Worm (Caenorhabditis elegans) whole organism, L1 larva: ENCODE results near the gene F52C12.2.

Source experiments
- F16B12.6 ChIP-seq: fragments of 150-350 bp; optimal IDR thresholded peaks from 2 replicates; lab custom pipeline; 2014; ENCODE audit warnings: missing biosample characterization, missing genetic modification characterization
- alr-1 ChIP-seq: fragments of 200-800 bp; sonication (Bioruptor generic); optimal IDR thresholded peaks from 2 replicates; lab custom pipeline; 2018; ENCODE audit warnings: borderline replicate concordance, mild to moderate bottlenecking, missing genetic modification characterization, missing compliant biosample characterization
- blmp-1 ChIP-seq: fragments of 150-350 bp; optimal IDR thresholded peaks from 2 replicates; lab custom pipeline; 2014; ENCODE audit warnings: missing biosample characterization, missing genetic modification characterization
- ceh-82 ChIP-seq, 3 experiments: fragments of 150-350 bp in 1 of 3; sonication (generic microtip) in 2 of 3; optimal IDR thresholded peaks; 2 replicates each; lab custom pipeline; 2014 to 2017; ENCODE audit warnings: missing biosample characterization in 3 of 3, missing genetic modification characterization in 3 of 3
- dpl-1 ChIP-seq, 3 experiments: fragments of 150-350 bp in 2 of 3; sonication (generic microtip) in 1 of 3; optimal IDR thresholded peaks; 2 replicates each; lab custom pipeline; 2014 to 2017; ENCODE audit warnings: missing biosample characterization in 3 of 3, missing genetic modification characterization in 3 of 3, missing genetic modification reagents in 3 of 3
- efl-1 ChIP-seq, 4 experiments: fragments of 150-350 bp; optimal IDR thresholded peaks in 3 of 4; peaks in 1 of 4; 1 replicate in 1 of 4; 2 replicates in 3 of 4; lab custom pipeline; 2014; ENCODE audit warnings: missing biosample characterization in 2 of 4, missing genetic modification characterization in 2 of 4, missing genetic modification reagents in 2 of 4
- efl-3 ChIP-seq: fragments of 200-800 bp; sonication (Bioruptor generic); optimal IDR thresholded peaks from 2 replicates; lab custom pipeline; 2018; ENCODE audit warnings: mild to moderate bottlenecking, missing genetic modification characterization, missing compliant biosample characterization
- fkh-8 ChIP-seq: sonication (generic microtip); optimal IDR thresholded peaks from 2 replicates; lab custom pipeline; 2016; ENCODE audit warnings: mild to moderate bottlenecking, missing genetic modification characterization, missing compliant biosample characterization
- grh-1 ChIP-seq: fragments of 200-800 bp; sonication (Bioruptor generic); IDR thresholded peaks from 2 replicates; pipeline ENCODE4 v1.3.6; 2022; ENCODE audit warnings: missing genetic modification reagents, missing genetic modification characterization, missing compliant biosample characterization
- hpl-2 ChIP-seq: fragments of 150-350 bp; optimal IDR thresholded peaks from 2 replicates; lab custom pipeline; 2014; ENCODE audit warnings: missing biosample characterization, missing genetic modification reagents, missing genetic modification characterization
- jun-1 ChIP-seq: fragments of 150-350 bp; optimal IDR thresholded peaks from 2 replicates; lab custom pipeline; 2014; ENCODE audit warnings: missing biosample characterization, missing genetic modification reagents, missing genetic modification characterization
- lin-13 ChIP-seq: fragments of 150-350 bp; optimal IDR thresholded peaks from 2 replicates; lab custom pipeline; 2014; ENCODE audit warnings: missing biosample characterization, missing genetic modification reagents, missing genetic modification characterization
- lin-14 ChIP-seq: fragments of 200-800 bp; sonication (Bioruptor generic); optimal IDR thresholded peaks from 2 replicates; lab custom pipeline; 2018; ENCODE audit warnings: mild to moderate bottlenecking, missing genetic modification characterization, moderate library complexity, missing compliant biosample characterization
- lin-15B ChIP-seq: fragments of 150-350 bp; sonication (generic microtip); optimal IDR thresholded peaks from 3 replicates; lab custom pipeline; 2014; ENCODE audit warnings: missing biosample characterization, missing genetic modification characterization
- lin-35 ChIP-seq, 2 experiments: fragments of 150-350 bp; optimal IDR thresholded peaks; 2 replicates each; lab custom pipeline; 2014; ENCODE audit warnings: missing biosample characterization in 2 of 2, missing genetic modification characterization in 2 of 2, missing genetic modification reagents in 2 of 2
- lin-39 ChIP-seq: fragments of 150-350 bp; optimal IDR thresholded peaks from 2 replicates; lab custom pipeline; 2014; ENCODE audit warnings: missing biosample characterization, missing genetic modification reagents, missing genetic modification characterization
- lsy-2 ChIP-seq, 2 experiments: fragments of 150-350 bp; optimal IDR thresholded peaks; 2 replicates each; lab custom pipeline; 2014; ENCODE audit warnings: missing biosample characterization in 2 of 2, missing genetic modification characterization in 2 of 2
- mab-9 ChIP-seq: fragments of 200-800 bp; sonication (Bioruptor generic); IDR thresholded peaks from 2 replicates; pipeline ENCODE4 v1.3.6; 2022; ENCODE audit warnings: missing genetic modification reagents, missing genetic modification characterization, missing compliant biosample characterization
- mef-2 ChIP-seq: fragments of 150-350 bp; optimal IDR thresholded peaks from 2 replicates; lab custom pipeline; 2014; ENCODE audit warnings: missing biosample characterization, missing genetic modification characterization
- mep-1 ChIP-seq: fragments of 150-350 bp; optimal IDR thresholded peaks from 2 replicates; lab custom pipeline; 2014; ENCODE audit warnings: missing biosample characterization, missing genetic modification characterization
- nhr-237 ChIP-seq: fragments of 150-350 bp; optimal IDR thresholded peaks from 2 replicates; lab custom pipeline; 2014; ENCODE audit warnings: missing biosample characterization, missing genetic modification characterization
- nhr-28 ChIP-seq: fragments of 150-350 bp; optimal IDR thresholded peaks from 2 replicates; lab custom pipeline; 2014; ENCODE audit warnings: missing biosample characterization, missing genetic modification characterization
- nhr-47 ChIP-seq: sonication (generic microtip); optimal IDR thresholded peaks from 2 replicates; lab custom pipeline; 2016; ENCODE audit warnings: mild to moderate bottlenecking, missing genetic modification characterization, moderate library complexity, missing compliant biosample characterization
- nhr-71 ChIP-seq: sonication (generic microtip); optimal IDR thresholded peaks from 2 replicates; lab custom pipeline; 2016; ENCODE audit warnings: mild to moderate bottlenecking, missing genetic modification characterization, moderate library complexity, missing compliant biosample characterization
- nhr-76 ChIP-seq: sonication (generic microtip); optimal IDR thresholded peaks from 2 replicates; lab custom pipeline; 2017; ENCODE audit warnings: missing biosample characterization, missing genetic modification characterization
- nhr-85 ChIP-seq: sonication (generic microtip); peaks from one replicate; lab custom pipeline; 2016; ENCODE audit warnings: missing genetic modification characterization, inconsistent platforms, missing compliant biosample characterization
- pqm-1 ChIP-seq: sonication (generic microtip); optimal IDR thresholded peaks from 3 replicates; lab custom pipeline; 2017; ENCODE audit warnings: missing biosample characterization, missing genetic modification characterization
- skn-1 ChIP-seq: fragments of 150-350 bp; optimal IDR thresholded peaks from 2 replicates; lab custom pipeline; 2014; ENCODE audit warnings: missing biosample characterization, missing genetic modification characterization
- snpc-4 ChIP-seq: fragments of 150-350 bp; optimal IDR thresholded peaks from 2 replicates; lab custom pipeline; 2014; ENCODE audit warnings: missing biosample characterization, missing genetic modification characterization
- snu-23 ChIP-seq: sonication (generic microtip); optimal IDR thresholded peaks from 2 replicates; lab custom pipeline; 2016; ENCODE audit warnings: missing genetic modification characterization, missing compliant biosample characterization
- sox-4 ChIP-seq: sonication (generic microtip); optimal IDR thresholded peaks from 2 replicates; lab custom pipeline; 2016; ENCODE audit warnings: missing genetic modification characterization, missing compliant biosample characterization
- sptf-1 ChIP-seq: fragments of 150-350 bp; optimal IDR thresholded peaks from 2 replicates; lab custom pipeline; 2014; ENCODE audit warnings: missing biosample characterization, missing genetic modification characterization
- tbx-2 ChIP-seq: sonication (generic microtip); optimal IDR thresholded peaks from 2 replicates; lab custom pipeline; 2016; ENCODE audit warnings: missing genetic modification characterization, missing compliant biosample characterization
- unc-130 ChIP-seq: fragments of 150-350 bp; optimal IDR thresholded peaks from 2 replicates; lab custom pipeline; 2017; ENCODE audit warnings: missing biosample characterization, missing genetic modification characterization, inconsistent platforms
- unc-86 ChIP-seq: sonication (generic microtip); optimal IDR thresholded peaks from 2 replicates; lab custom pipeline; 2016; ENCODE audit warnings: missing genetic modification characterization, missing compliant biosample characterization
- xbp-1 ChIP-seq: sonication (generic microtip); optimal IDR thresholded peaks from 2 replicates; lab custom pipeline; 2016; ENCODE audit warnings: missing genetic modification characterization, missing compliant biosample characterization
- zag-1 ChIP-seq: fragments of 150-350 bp; optimal IDR thresholded peaks from 2 replicates; lab custom pipeline; 2014; ENCODE audit warnings: missing biosample characterization, missing genetic modification characterization
- zip-4 ChIP-seq: fragments of 200-800 bp; sonication (Bioruptor generic); optimal IDR thresholded peaks from 2 replicates; lab custom pipeline; 2018; ENCODE audit warnings: mild to moderate bottlenecking, missing genetic modification characterization, moderate library complexity, missing compliant biosample characterization

Gene F52C12.2

DNA sequence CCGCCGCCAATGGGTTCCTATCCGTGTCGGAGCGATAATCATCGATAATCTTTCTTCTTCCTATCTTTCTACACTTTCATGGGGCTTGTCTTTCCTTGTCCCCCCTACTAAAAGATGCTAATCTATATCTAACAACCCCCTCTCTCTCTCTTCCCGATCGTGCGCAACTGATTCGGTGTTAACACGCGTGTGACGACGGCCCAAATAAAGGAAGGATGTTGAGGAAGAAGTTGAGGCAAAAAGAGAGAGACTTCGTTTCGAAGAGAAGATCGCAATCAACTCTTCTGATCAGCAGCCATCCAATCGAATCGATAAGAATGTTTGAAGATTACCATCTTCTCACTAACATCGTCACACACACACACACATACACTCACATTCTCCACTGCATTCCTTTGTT is 42.1 kb upstream of the F52C12.2 start (continued):
- TF ChIP-seq lin-39 (tag; lab: Kevin White, UChicago) (no peak), jun-1 (tag; lab: Kevin White, UChicago) (no peak), hpl-2 (no peak), unc-86 (no peak), grh-1 (GFP tag; lab: Robert Waterston, UW) (peak; percentile 29; the same call in 1 of the 2 replicates), zip-4 (no peak), mef-2 (tag; lab: Kevin White, UChicago) (no peak), lin-13 (no peak), nhr-237 (no peak)

ce11 chrIV:1914900-1915299 is 38.5 kb upstream of the F52C12.2 start:
- TF ChIP-seq nhr-85 (tag; lab: Kevin White, UChicago): peak; percentile 26
- no peak for TF ChIP-seq alr-1 (tag; lab: Kevin White, UChicago)
- TF ChIP-seq lin-14 (GFP tag; lab: Kevin White, UChicago): peak; percentile 33

- TF ChIP-seq blmp-1 (tag; lab: Kevin White, UChicago) (peak; percentile 17), nhr-28 (tag; lab: Kevin White, UChicago) (no peak), sptf-1 (tag; lab: Kevin White, UChicago) (no peak), mab-9 (GFP tag; lab: Robert Waterston, UW) (no peak), zip-4 (no peak)
- TF ChIP-seq, all 84 proteins: peak for 1
These were observed 37.8 kb upstream of the F52C12.2 start for ce11 chrIV:1915549-1915948.

DNA sequence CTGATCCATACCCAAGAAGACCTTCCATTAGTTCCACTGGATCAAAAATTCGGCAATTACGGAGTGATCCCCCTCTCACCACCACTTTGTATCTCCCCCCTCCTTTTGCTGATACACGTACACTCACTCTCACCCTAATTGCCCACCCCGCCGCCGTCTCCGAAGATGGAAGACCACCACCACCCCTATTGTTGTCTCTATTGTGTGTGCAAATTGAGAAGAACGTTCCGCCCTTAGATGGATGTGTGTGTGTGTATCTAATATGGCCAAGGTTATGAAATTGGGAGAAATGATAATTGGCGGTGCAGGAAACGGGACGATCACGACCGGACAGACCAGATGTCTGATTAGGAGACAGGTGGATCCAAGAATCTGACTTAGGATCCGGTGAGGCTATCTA is 37.1 kb upstream of the F52C12.2 start:
- TF ChIP-seq lin-14 (GFP tag; lab: Kevin White, UChicago): peak; percentile 2
- no peak for TF ChIP-seq tbx-2 (tag; lab: Kevin White, UChicago)
- TF ChIP-seq nhr-85 (tag; lab: Kevin White, UChicago): peak; percentile 70

DNA sequence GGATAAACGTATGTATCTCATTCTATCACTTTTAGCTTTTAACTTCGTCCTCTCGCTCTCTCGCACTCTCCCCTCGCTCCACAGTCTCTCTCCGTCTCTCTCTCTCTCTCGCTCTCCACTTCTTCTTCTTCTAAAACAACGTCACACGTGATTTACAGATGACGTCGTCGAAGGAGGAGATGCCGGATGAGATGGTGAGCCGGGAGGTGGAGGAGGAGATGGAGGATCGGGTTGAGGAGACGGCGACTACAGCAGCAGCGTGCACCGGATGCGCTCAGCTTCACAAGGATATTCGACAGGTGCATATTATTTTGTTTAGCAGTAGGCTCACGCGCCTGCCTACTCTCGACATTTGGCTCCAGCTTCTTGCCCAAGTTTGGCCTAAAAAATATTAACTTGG is 35.6 kb upstream of the F52C12.2 start, which contains the start of gene elt-6:
Gene elt-6, plus strand, starts transcription at position 159 of the 400 bp plus-strand sequence.
- peak; percentile 40 for TF ChIP-seq nhr-85 (tag; lab: Kevin White, UChicago)
- 0 out of 2 replicates have a peak, but pooled peaks have one; percentile 24 for TF ChIP-seq grh-1 (GFP tag; lab: Robert Waterston, UW)
- TF ChIP-seq sptf-1 (tag; lab: Kevin White, UChicago): no peak

DNA sequence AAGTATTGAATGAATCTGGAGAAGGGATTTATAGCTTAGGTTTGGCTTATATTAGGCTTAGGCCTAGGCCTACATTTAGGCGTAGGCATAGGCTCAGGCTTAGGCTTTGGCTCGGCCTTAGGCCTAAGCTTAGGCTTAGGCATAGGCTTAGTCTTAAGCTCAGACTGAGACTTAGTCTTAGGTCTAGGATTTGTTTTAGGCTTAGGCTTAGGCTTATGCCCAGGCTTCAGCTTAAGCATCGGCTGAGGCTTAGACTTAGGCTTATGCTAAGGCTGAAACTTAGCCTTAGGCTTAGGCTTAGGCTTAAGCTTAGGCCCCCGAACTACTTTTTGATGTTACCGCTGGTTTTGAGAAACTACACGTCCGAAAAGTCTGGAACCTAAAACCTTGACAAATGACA is 32.9 kb upstream of the F52C12.2 start:
- no peak for TF ChIP-seq nhr-71 (tag; lab: Kevin White, UChicago)
- TF ChIP-seq nhr-76 (tag; lab: Kevin White, UChicago): no peak
- no peak for TF ChIP-seq lin-14 (GFP tag; lab: Kevin White, UChicago)
- TF ChIP-seq sox-4 (tag; lab: Kevin White, UChicago): no peak
- TF ChIP-seq fkh-8 (tag; lab: Kevin White, UChicago): no peak
- no peak for TF ChIP-seq efl-3 (GFP tag; lab: Kevin White, UChicago)
- no peak for TF ChIP-seq zag-1 (tag; lab: Kevin White, UChicago)

DNA sequence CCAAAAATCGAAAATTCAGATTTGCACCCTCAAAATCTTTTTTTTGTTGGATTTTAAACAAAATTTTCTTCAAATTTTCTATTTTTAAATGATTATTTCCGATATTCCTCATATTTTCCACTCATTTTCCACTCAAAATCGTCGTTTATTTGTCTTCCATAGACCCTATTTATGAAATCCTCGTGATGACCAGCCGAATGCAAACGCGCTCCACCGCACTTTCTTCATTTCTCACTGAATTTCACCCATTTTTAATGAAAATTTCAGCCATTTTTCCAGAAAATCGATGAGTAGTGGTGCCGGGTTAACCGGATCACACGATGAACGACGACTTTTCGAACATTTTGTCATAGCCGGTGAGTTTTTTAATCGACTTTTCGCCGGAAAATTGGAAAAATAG is 29.7 kb upstream of the F52C12.2 start, which contains the start of gene denn-4:
Gene denn-4, plus strand, starts transcription at position 280 of the 400 bp plus-strand sequence.
- TF ChIP-seq lsy-2 (tag; optimal IDR thresholded peaks at IDR 0.05; lab: Kevin White, UChicago) (peak in 1 of 2 experiments; percentile 56), xbp-1 (tag; lab: Kevin White, UChicago) (peak; percentile 16), nhr-85 (tag; lab: Kevin White, UChicago) (peak; percentile 60), ceh-82 (tag; optimal IDR thresholded peaks at IDR 0.05; lab: Kevin White, UChicago) (peak in 1 of 3 experiments; percentile 16), mep-1 (peak; percentile 29), unc-130 (tag; lab: Kevin White, UChicago) (peak; percentile 10), nhr-47 (tag; lab: Kevin White, UChicago) (no peak), dpl-1 (GFP tag; optimal IDR thresholded peaks at IDR 0.05; lab: Kevin White, UChicago) (peak in 2 of 3 experiments; percentile 14 to 58), F16B12.6 (tag; lab: Kevin White, UChicago) (peak; percentile 11), fkh-8 (tag; lab: Kevin White, UChicago) (no peak), pqm-1 (tag; lab: Kevin White, UChicago) (no peak), lin-15B (tag; lab: Kevin White, UChicago) (peak; percentile 4), lin-35 (GFP tag; optimal IDR thresholded peaks at IDR 0.05; lab: Kevin White, UChicago) (peak; percentile 11 to 48), mab-9 (GFP tag; lab: Robert Waterston, UW) (no peak), snu-23 (GFP tag; lab: Kevin White, UChicago) (peak; percentile 18), blmp-1 (tag; lab: Kevin White, UChicago) (peak; percentile 20), skn-1 (tag; lab: Kevin White, UChicago) (peak; percentile 45), snpc-4 (no peak), efl-1 (optimal IDR thresholded peaks at IDR 0.05; lab: Kevin White, UChicago) (peak; percentile 18 to 35), efl-1 (GFP tag; optimal IDR thresholded peaks at IDR 0.05 in 1 of 2; lab: Kevin White, UChicago) (peak; percentile 48 to 94)
